Worm (Caenorhabditis elegans): Measurements from ENCODE around the gene cest-1.2.

ce11 chrV:14150966-14151365 lies 9.7 kb downstream of the cest-1.2 start:
- no peak for TF ChIP-seq ref-1 (GFP tag; conservative IDR thresholded peaks at IDR 0.05)
- TF ChIP-seq flt-1 (GFP tag; IDR thresholded peaks at IDR 0.05), result no peak
- no peak for TF ChIP-seq tab-1 (GFP tag; IDR thresholded peaks at IDR 0.05)
